Worm (Caenorhabditis elegans): ENCODE measurements around the gene F13H10.8.
"Not testable (repeated sequence)": the region's sequence is repeated elsewhere in the genome, so short reads cannot be mapped to it uniquely, and the experiment has no call there.

- TF ChIP-seq ZK337.2 (GFP tag; IDR thresholded peaks at IDR 0.05); madf-9 (GFP tag; conservative IDR thresholded peaks at IDR 0.05); nhr-6 (tag; optimal IDR thresholded peaks at IDR 0.05); skn-1 (tag; optimal IDR thresholded peaks at IDR 0.05); daf-12 (tag; optimal IDR thresholded peaks at IDR 0.05); lin-15B (tag; optimal IDR thresholded peaks at IDR 0.05); snpc-4 (tag; optimal IDR thresholded peaks at IDR 0.05); ctbp-1 (GFP tag; IDR thresholded peaks at IDR 0.05); snpc-1.2 (GFP tag; IDR thresholded peaks at IDR 0.05): not testable (repeated sequence)
Observed at ce11 chrIV:10987342-10987945, 32.9 kb upstream of the F13H10.8 start, which contains the start of gene Y43E12A.3.

Measured in whole organism, L4 larva.